Worm (Caenorhabditis elegans) whole organism, late embryonic: ENCODE results near the gene col-43.

Source experiments
- C08G9.2 ChIP-seq: sonication (generic microtip); optimal IDR thresholded peaks from 2 replicates; lab custom pipeline; 2016; ENCODE audit warnings: mild to moderate bottlenecking, missing genetic modification characterization, moderate library complexity, missing compliant biosample characterization
- Y22D7AL.16 ChIP-seq: sonication (generic microtip); optimal IDR thresholded peaks from 2 replicates; lab custom pipeline; 2016; ENCODE audit warnings: missing genetic modification characterization, missing compliant biosample characterization
- ceh-30 ChIP-seq: fragments of 150-350 bp; optimal IDR thresholded peaks from 2 replicates; lab custom pipeline; 2014; ENCODE audit warnings: missing biosample characterization, missing genetic modification characterization
- elt-2 ChIP-seq: sonication (generic microtip); optimal IDR thresholded peaks from 2 replicates; lab custom pipeline; 2016; ENCODE audit warnings: missing genetic modification reagents, missing genetic modification characterization, missing compliant biosample characterization
- eyg-1 ChIP-seq: sonication (generic microtip); optimal IDR thresholded peaks from 2 replicates; lab custom pipeline; 2016; ENCODE audit warnings: missing genotype, missing genetic modification characterization, missing compliant biosample characterization
- gmeb-2 ChIP-seq: sonication (generic microtip); optimal IDR thresholded peaks from 2 replicates; lab custom pipeline; 2016; ENCODE audit warnings: missing genetic modification characterization, inconsistent platforms, missing compliant biosample characterization
- hlh-30 ChIP-seq: sonication (generic microtip); optimal IDR thresholded peaks from 2 replicates; lab custom pipeline; 2017; ENCODE audit warnings: antibody characterized with exemption, missing genetic modification characterization, missing compliant biosample characterization; ENCODE audit not compliant: insufficient read depth
- lim-6 ChIP-seq: sonication (generic microtip); optimal IDR thresholded peaks from 2 replicates; lab custom pipeline; 2016; ENCODE audit warnings: missing genetic modification characterization, missing compliant biosample characterization
- lin-11 ChIP-seq: fragments of 200-800 bp; sonication (Bioruptor generic); optimal IDR thresholded peaks from 2 replicates; lab custom pipeline; 2018; ENCODE audit warnings: mild to moderate bottlenecking, missing genetic modification characterization, missing compliant biosample characterization
- pha-4 ChIP-seq: fragments of 150-350 bp; optimal IDR thresholded peaks from 2 replicates; lab custom pipeline; 2018; ENCODE audit warnings: missing biosample characterization, missing genetic modification reagents, missing genetic modification characterization
- tbx-2 ChIP-seq: sonication (generic microtip); optimal IDR thresholded peaks from 2 replicates; lab custom pipeline; 2016; ENCODE audit warnings: missing genetic modification characterization, missing compliant biosample characterization
- unc-86 ChIP-seq: sonication (generic microtip); optimal IDR thresholded peaks from 2 replicates; lab custom pipeline; 2016; ENCODE audit warnings: missing genetic modification characterization, missing compliant biosample characterization

ce11 chrV:8018919-8019318, 31.8 kb downstream of the col-43 start:
- TF ChIP-seq gmeb-2 (tag; lab: Kevin White, UChicago), result no peak
- TF ChIP-seq tbx-2 (tag; lab: Kevin White, UChicago), result no peak
- no peak for TF ChIP-seq pha-4 (tag; lab: Kevin White, UChicago)
- no peak for TF ChIP-seq ceh-30
- no peak for TF ChIP-seq eyg-1 (tag; lab: Kevin White, UChicago)
- no peak for TF ChIP-seq lim-6
- no peak for TF ChIP-seq lin-11 (tag; lab: Kevin White, UChicago)
- no peak for TF ChIP-seq hlh-30 (tag; lab: Kevin White, UChicago)
- TF ChIP-seq unc-86 (tag; lab: Kevin White, UChicago), result no peak
- no peak for TF ChIP-seq elt-2 (tag; lab: Kevin White, UChicago)
- no peak for TF ChIP-seq C08G9.2 (tag; lab: Kevin White, UChicago)
- TF ChIP-seq Y22D7AL.16 (tag; lab: Kevin White, UChicago), result no peak
